Worm (Caenorhabditis elegans) whole organism, L1 larva: Measurements from ENCODE around the gene C29A12.22.

Experiments
- C04F5.9 ChIP-seq: sonication (generic microtip); optimal IDR thresholded peaks from 2 replicates; lab custom pipeline; 2016; ENCODE audit warnings: missing genetic modification characterization, missing compliant biosample characterization
- C16A3.4 ChIP-seq: fragments of 150-350 bp; optimal IDR thresholded peaks from 2 replicates; lab custom pipeline; 2014; ENCODE audit warnings: missing biosample characterization, missing genetic modification characterization
- F16B12.6 ChIP-seq: fragments of 150-350 bp; optimal IDR thresholded peaks from 2 replicates; lab custom pipeline; 2014; ENCODE audit warnings: missing biosample characterization, missing genetic modification characterization
- Y116A8C.19 ChIP-seq: sonication (generic microtip); optimal IDR thresholded peaks from 2 replicates; lab custom pipeline; 2016; ENCODE audit warnings: missing compliant biosample characterization, missing genetic modification characterization, borderline replicate concordance
- alr-1 ChIP-seq: fragments of 200-800 bp; sonication (Bioruptor generic); optimal IDR thresholded peaks from 2 replicates; lab custom pipeline; 2018; ENCODE audit warnings: borderline replicate concordance, mild to moderate bottlenecking, missing genetic modification characterization, missing compliant biosample characterization
- aly-2 ChIP-seq: fragments of 150-350 bp; optimal IDR thresholded peaks from 2 replicates; lab custom pipeline; 2014; ENCODE audit warnings: missing biosample characterization, missing genetic modification characterization
- ama-1 ChIP-seq: fragments of 150-350 bp; optimal IDR thresholded peaks from 2 replicates; lab custom pipeline; 2014
- blmp-1 ChIP-seq: fragments of 150-350 bp; optimal IDR thresholded peaks from 2 replicates; lab custom pipeline; 2014; ENCODE audit warnings: missing biosample characterization, missing genetic modification characterization
- ceh-63 ChIP-seq: fragments of 200-800 bp; sonication (Bioruptor generic); optimal IDR thresholded peaks from 2 replicates; lab custom pipeline; 2018; ENCODE audit warnings: mild to moderate bottlenecking, missing genetic modification characterization, missing compliant biosample characterization
- ceh-8 ChIP-seq: fragments of 200-800 bp; sonication (Bioruptor generic); optimal IDR thresholded peaks from 2 replicates; lab custom pipeline; 2018; ENCODE audit warnings: mild to moderate bottlenecking, missing genetic modification characterization, moderate library complexity, missing compliant biosample characterization
- dsc-1 ChIP-seq: sonication (generic microtip); optimal IDR thresholded peaks from 2 replicates; lab custom pipeline; 2016; ENCODE audit warnings: mild to moderate bottlenecking, missing genetic modification characterization, missing compliant biosample characterization
- efl-1 ChIP-seq, 4 experiments: fragments of 150-350 bp; optimal IDR thresholded peaks in 3 of 4; peaks in 1 of 4; 1 replicate in 1 of 4; 2 replicates in 3 of 4; lab custom pipeline; 2014; ENCODE audit warnings: missing biosample characterization in 2 of 4, missing genetic modification characterization in 2 of 4, missing genetic modification reagents in 2 of 4
- efl-3 ChIP-seq: fragments of 200-800 bp; sonication (Bioruptor generic); optimal IDR thresholded peaks from 2 replicates; lab custom pipeline; 2018; ENCODE audit warnings: mild to moderate bottlenecking, missing genetic modification characterization, missing compliant biosample characterization
- egl-27 ChIP-seq, 2 experiments: fragments of 150-350 bp in 1 of 2; sonication (generic microtip); optimal IDR thresholded peaks; 3 replicates each; lab custom pipeline; 2017 to 2018; ENCODE audit warnings: missing biosample characterization in 2 of 2, missing genetic modification characterization in 2 of 2, missing genetic modification reagents in 2 of 2
- elt-2 ChIP-seq: sonication (generic microtip); optimal IDR thresholded peaks from 2 replicates; lab custom pipeline; 2016; ENCODE audit warnings: missing genetic modification characterization, mild to moderate bottlenecking, inconsistent platforms, missing compliant biosample characterization, missing genetic modification reagents
- elt-3 ChIP-seq, 6 experiments: fragments of 150-350 bp in 1 of 6; sonication (generic microtip); optimal IDR thresholded peaks; 2 replicates each; lab custom pipeline; 2017 to 2018; ENCODE audit warnings: missing biosample characterization in 6 of 6, missing genetic modification characterization in 6 of 6, inconsistent platforms in 1 of 6
- fkh-8 ChIP-seq: sonication (generic microtip); optimal IDR thresholded peaks from 2 replicates; lab custom pipeline; 2016; ENCODE audit warnings: mild to moderate bottlenecking, missing genetic modification characterization, missing compliant biosample characterization
- fos-1 ChIP-seq: fragments of 150-350 bp; optimal IDR thresholded peaks from 2 replicates; lab custom pipeline; 2014; ENCODE audit warnings: missing biosample characterization, missing genetic modification characterization
- grh-1 ChIP-seq: fragments of 200-800 bp; sonication (Bioruptor generic); IDR thresholded peaks from 2 replicates; pipeline ENCODE4 v1.3.6; 2022; ENCODE audit warnings: missing genetic modification reagents, missing genetic modification characterization, missing compliant biosample characterization
- hlh-4 ChIP-seq: sonication (generic microtip); optimal IDR thresholded peaks from 2 replicates; lab custom pipeline; 2016; ENCODE audit warnings: mild to moderate bottlenecking, missing genetic modification characterization, missing compliant biosample characterization
- isw-1 ChIP-seq: fragments of 200-800 bp; sonication (Bioruptor generic); IDR thresholded peaks from 2 replicates; pipeline ENCODE4 v1.3.6; 2022; ENCODE audit warnings: missing genetic modification characterization, missing compliant biosample characterization
- jun-1 ChIP-seq: fragments of 150-350 bp; optimal IDR thresholded peaks from 2 replicates; lab custom pipeline; 2014; ENCODE audit warnings: missing biosample characterization, missing genetic modification reagents, missing genetic modification characterization
- lin-13 ChIP-seq: fragments of 150-350 bp; optimal IDR thresholded peaks from 2 replicates; lab custom pipeline; 2014; ENCODE audit warnings: missing biosample characterization, missing genetic modification reagents, missing genetic modification characterization
- lin-15B ChIP-seq: fragments of 150-350 bp; sonication (generic microtip); optimal IDR thresholded peaks from 3 replicates; lab custom pipeline; 2014; ENCODE audit warnings: missing biosample characterization, missing genetic modification characterization
- lin-35 ChIP-seq, 2 experiments: fragments of 150-350 bp; optimal IDR thresholded peaks; 2 replicates each; lab custom pipeline; 2014; ENCODE audit warnings: missing biosample characterization in 2 of 2, missing genetic modification characterization in 2 of 2, missing genetic modification reagents in 2 of 2
- lin-39 ChIP-seq: fragments of 150-350 bp; optimal IDR thresholded peaks from 2 replicates; lab custom pipeline; 2014; ENCODE audit warnings: missing biosample characterization, missing genetic modification reagents, missing genetic modification characterization
- lsy-2 ChIP-seq, 2 experiments: fragments of 150-350 bp; optimal IDR thresholded peaks; 2 replicates each; lab custom pipeline; 2014; ENCODE audit warnings: missing biosample characterization in 2 of 2, missing genetic modification characterization in 2 of 2
- mab-9 ChIP-seq: fragments of 200-800 bp; sonication (Bioruptor generic); IDR thresholded peaks from 2 replicates; pipeline ENCODE4 v1.3.6; 2022; ENCODE audit warnings: missing genetic modification reagents, missing genetic modification characterization, missing compliant biosample characterization
- mdl-1 ChIP-seq, 2 experiments: fragments of 150-350 bp; optimal IDR thresholded peaks; 2 replicates each; lab custom pipeline; 2014 to 2017; ENCODE audit warnings: missing biosample characterization in 2 of 2, missing genetic modification characterization in 2 of 2, inconsistent platforms in 1 of 2
- mef-2 ChIP-seq: fragments of 150-350 bp; optimal IDR thresholded peaks from 2 replicates; lab custom pipeline; 2014; ENCODE audit warnings: missing biosample characterization, missing genetic modification characterization
- mep-1 ChIP-seq: fragments of 150-350 bp; optimal IDR thresholded peaks from 2 replicates; lab custom pipeline; 2014; ENCODE audit warnings: missing biosample characterization, missing genetic modification characterization
- nhr-11 ChIP-seq: fragments of 150-350 bp; optimal IDR thresholded peaks from 2 replicates; lab custom pipeline; 2014; ENCODE audit warnings: missing biosample characterization, missing genetic modification characterization
- nhr-19 ChIP-seq: fragments of 200-800 bp; sonication (Bioruptor generic); conservative IDR thresholded peaks from 2 replicates; pipeline ENCODE4 v1.3.6; 2022; ENCODE audit warnings: missing genetic modification characterization, missing compliant biosample characterization
- nhr-20 ChIP-seq: sonication (generic microtip); optimal IDR thresholded peaks from 2 replicates; lab custom pipeline; 2016; ENCODE audit warnings: mild to moderate bottlenecking, missing genetic modification characterization, missing compliant biosample characterization
- nhr-237 ChIP-seq: fragments of 150-350 bp; optimal IDR thresholded peaks from 2 replicates; lab custom pipeline; 2014; ENCODE audit warnings: missing biosample characterization, missing genetic modification characterization
- nhr-28 ChIP-seq: fragments of 150-350 bp; optimal IDR thresholded peaks from 2 replicates; lab custom pipeline; 2014; ENCODE audit warnings: missing biosample characterization, missing genetic modification characterization
- nhr-47 ChIP-seq: sonication (generic microtip); optimal IDR thresholded peaks from 2 replicates; lab custom pipeline; 2016; ENCODE audit warnings: mild to moderate bottlenecking, missing genetic modification characterization, moderate library complexity, missing compliant biosample characterization
- nhr-76 ChIP-seq: sonication (generic microtip); optimal IDR thresholded peaks from 2 replicates; lab custom pipeline; 2017; ENCODE audit warnings: missing biosample characterization, missing genetic modification characterization
- nhr-84 ChIP-seq: sonication (generic microtip); optimal IDR thresholded peaks from 2 replicates; lab custom pipeline; 2017; ENCODE audit warnings: missing biosample characterization, missing genetic modification characterization
- nhr-85 ChIP-seq: sonication (generic microtip); peaks from one replicate; lab custom pipeline; 2016; ENCODE audit warnings: missing genetic modification characterization, inconsistent platforms, missing compliant biosample characterization
- rnt-1 ChIP-seq: sonication (generic microtip); optimal IDR thresholded peaks from 2 replicates; lab custom pipeline; 2016; ENCODE audit warnings: mild to moderate bottlenecking, missing genetic modification characterization, moderate library complexity, missing compliant biosample characterization
- snpc-4 ChIP-seq: fragments of 150-350 bp; optimal IDR thresholded peaks from 2 replicates; lab custom pipeline; 2014; ENCODE audit warnings: missing biosample characterization, missing genetic modification characterization
- snu-23 ChIP-seq: sonication (generic microtip); optimal IDR thresholded peaks from 2 replicates; lab custom pipeline; 2016; ENCODE audit warnings: missing genetic modification characterization, missing compliant biosample characterization
- sox-4 ChIP-seq: sonication (generic microtip); optimal IDR thresholded peaks from 2 replicates; lab custom pipeline; 2016; ENCODE audit warnings: missing genetic modification characterization, missing compliant biosample characterization
- sptf-1 ChIP-seq: fragments of 150-350 bp; optimal IDR thresholded peaks from 2 replicates; lab custom pipeline; 2014; ENCODE audit warnings: missing biosample characterization, missing genetic modification characterization
- sup-37 ChIP-seq: fragments of 200-800 bp; sonication (Bioruptor generic); optimal IDR thresholded peaks from 2 replicates; lab custom pipeline; 2018; ENCODE audit warnings: mild to moderate bottlenecking, missing genetic modification characterization, missing compliant biosample characterization
- tlp-1 ChIP-seq: fragments of 150-350 bp; optimal IDR thresholded peaks from 2 replicates; lab custom pipeline; 2014; ENCODE audit warnings: missing biosample characterization, missing genetic modification characterization
- unc-130 ChIP-seq: fragments of 150-350 bp; optimal IDR thresholded peaks from 2 replicates; lab custom pipeline; 2017; ENCODE audit warnings: missing biosample characterization, missing genetic modification characterization, inconsistent platforms
- unc-62 ChIP-seq: fragments of 150-350 bp; optimal IDR thresholded peaks from 2 replicates; lab custom pipeline; 2014; ENCODE audit warnings: missing biosample characterization, missing genetic modification reagents, missing genetic modification characterization
- unc-98 ChIP-seq: fragments of 200-800 bp; sonication (Bioruptor generic); IDR thresholded peaks from 2 replicates; pipeline ENCODE4 v1.3.6; 2022; ENCODE audit warnings: missing genetic modification characterization, missing compliant biosample characterization
- xbp-1 ChIP-seq: sonication (generic microtip); optimal IDR thresholded peaks from 2 replicates; lab custom pipeline; 2016; ENCODE audit warnings: missing genetic modification characterization, missing compliant biosample characterization
- zip-4 ChIP-seq: fragments of 200-800 bp; sonication (Bioruptor generic); optimal IDR thresholded peaks from 2 replicates; lab custom pipeline; 2018; ENCODE audit warnings: mild to moderate bottlenecking, missing genetic modification characterization, moderate library complexity, missing compliant biosample characterization
- ztf-4 ChIP-seq: fragments of 150-350 bp; optimal IDR thresholded peaks from 2 replicates; lab custom pipeline; 2014; ENCODE audit warnings: missing biosample characterization, missing genetic modification characterization

The C29A12.22 gene

DNA sequence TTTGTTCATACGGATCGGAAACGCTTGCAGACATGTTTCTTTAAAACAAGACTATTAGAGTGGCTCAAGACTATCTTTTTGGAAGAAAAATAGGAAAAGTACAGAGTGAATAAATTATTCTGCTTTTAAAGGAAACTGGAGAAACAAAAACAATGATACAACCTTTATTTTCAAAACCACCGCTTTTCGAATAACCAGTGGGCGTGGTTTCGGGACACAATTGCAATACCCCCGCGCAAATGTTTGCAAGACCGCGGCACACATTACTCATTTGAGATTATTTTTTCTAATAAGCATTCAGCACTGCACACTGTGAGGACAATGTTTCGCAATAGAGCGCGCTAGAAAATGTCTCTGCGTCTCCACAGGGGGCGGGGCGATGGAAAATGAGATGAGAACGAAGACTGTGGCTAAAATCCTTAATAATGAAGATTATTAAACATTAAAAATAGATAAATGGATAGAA lies 4.0 kb upstream of the C29A12.22 start, which contains the start of gene plrg-1 (continued):
- TF ChIP-seq mab-9 (GFP tag; lab: Robert Waterston, UW) (peak; percentile 77), blmp-1 (tag; lab: Kevin White, UChicago) (peak; percentile 74), dsc-1 (tag; lab: Kevin White, UChicago) (peak; percentile 91), snu-23 (GFP tag; lab: Kevin White, UChicago) (peak; percentile 90), lin-13 (GFP tag; lab: Kevin White, UChicago) (peak; percentile 81), ztf-4 (tag; lab: Kevin White, UChicago) (peak; percentile 80), snpc-4 (tag; lab: Kevin White, UChicago) (peak; percentile 90), nhr-19 (GFP tag; lab: Robert Waterston, UW) (peak; percentile 93), F16B12.6 (tag; lab: Kevin White, UChicago) (peak; percentile 50), efl-3 (GFP tag; lab: Kevin White, UChicago) (no peak), tlp-1 (tag; lab: Kevin White, UChicago) (no peak), ceh-8 (GFP tag; lab: Kevin White, UChicago) (peak; percentile 83), jun-1 (tag; lab: Kevin White, UChicago) (peak; percentile 49), rnt-1 (tag; lab: Kevin White, UChicago) (peak; percentile 96), unc-98 (GFP tag; lab: Robert Waterston, UW) (peak; percentile 52; the same call in 1 of the 2 replicates), mdl-1 (tag; optimal IDR thresholded peaks at IDR 0.05; lab: Kevin White, UChicago) (peak in 1 of 2 experiments; percentile 78), isw-1 (peak; percentile 85), sptf-1 (tag; lab: Kevin White, UChicago) (no peak), nhr-237 (tag; lab: Kevin White, UChicago) (peak; percentile 57), alr-1 (tag; lab: Kevin White, UChicago) (no peak), lin-39 (peak; percentile 80), nhr-28 (tag; lab: Kevin White, UChicago) (no peak), efl-1 (optimal IDR thresholded peaks at IDR 0.05; lab: Kevin White, UChicago) (peak; percentile 80 to 86), efl-1 (GFP tag; optimal IDR thresholded peaks at IDR 0.05 in 1 of 2; lab: Kevin White, UChicago) (peak; percentile 79 to 98), mef-2 (tag; lab: Kevin White, UChicago) (no peak), nhr-76 (tag; lab: Kevin White, UChicago) (no peak), nhr-47 (tag; lab: Kevin White, UChicago) (peak; percentile 89), ama-1 (peak; percentile 26), unc-130 (tag; lab: Kevin White, UChicago) (peak; percentile 97), nhr-11 (tag; lab: Kevin White, UChicago) (peak; percentile 74), nhr-84 (no peak), Y116A8C.19 (tag; lab: Kevin White, UChicago) (no peak), fkh-8 (tag; lab: Kevin White, UChicago) (peak; percentile 72), lsy-2 (tag; optimal IDR thresholded peaks at IDR 0.05; lab: Kevin White, UChicago) (peak; percentile 83 to 86), hlh-4 (tag; lab: Kevin White, UChicago) (no peak), C04F5.9 (tag; lab: Kevin White, UChicago) (no peak), aly-2 (peak; percentile 51), fos-1 (tag; lab: Kevin White, UChicago) (peak; percentile 71), sup-37 (GFP tag; lab: Kevin White, UChicago) (peak; percentile 69), C16A3.4 (peak; percentile 87), sox-4 (tag; lab: Kevin White, UChicago) (peak; percentile 38), nhr-85 (peak; percentile 92), lin-35 (GFP tag; optimal IDR thresholded peaks at IDR 0.05; lab: Kevin White, UChicago) (peak; percentile 76 to 86), egl-27 (tag; optimal IDR thresholded peaks at IDR 0.05; lab: Kevin White, UChicago) (peak in 1 of 2 experiments; percentile 48), elt-3 (tag; optimal IDR thresholded peaks at IDR 0.05; lab: Kevin White, UChicago) (peak in 3 of 6 experiments; percentile 7 to 68 (median 47)), grh-1 (peak; percentile 75), mep-1 (tag; lab: Kevin White, UChicago) (peak; percentile 91), nhr-20 (tag; lab: Kevin White, UChicago) (peak; percentile 91), elt-2 (tag; lab: Kevin White, UChicago) (peak; percentile 79), zip-4 (peak; percentile 93), lin-15B (tag; lab: Kevin White, UChicago) (peak; percentile 87), unc-62 (GFP tag; lab: Kevin White, UChicago) (no peak), xbp-1 (tag; lab: Kevin White, UChicago) (peak; percentile 86), ceh-63 (GFP tag; lab: Kevin White, UChicago) (peak; percentile 45)
